Worm (Caenorhabditis elegans) whole organism, L1 larva: ENCODE data around the gene comt-1.

Experiments used
- aha-1 ChIP-seq: fragments of 150-350 bp; optimal IDR thresholded peaks from 2 replicates; lab custom pipeline; 2014; ENCODE audit warnings: missing biosample characterization, missing genetic modification characterization
- blmp-1 ChIP-seq: fragments of 150-350 bp; optimal IDR thresholded peaks from 2 replicates; lab custom pipeline; 2014; ENCODE audit warnings: missing biosample characterization, missing genetic modification characterization
- ceh-63 ChIP-seq: fragments of 200-800 bp; sonication (Bioruptor generic); optimal IDR thresholded peaks from 2 replicates; lab custom pipeline; 2018; ENCODE audit warnings: mild to moderate bottlenecking, missing genetic modification characterization, missing compliant biosample characterization
- ceh-8 ChIP-seq: fragments of 200-800 bp; sonication (Bioruptor generic); optimal IDR thresholded peaks from 2 replicates; lab custom pipeline; 2018; ENCODE audit warnings: mild to moderate bottlenecking, missing genetic modification characterization, moderate library complexity, missing compliant biosample characterization
- ceh-82 ChIP-seq, 3 experiments: fragments of 150-350 bp in 1 of 3; sonication (generic microtip) in 2 of 3; optimal IDR thresholded peaks; 2 replicates each; lab custom pipeline; 2014 to 2017; ENCODE audit warnings: missing biosample characterization in 3 of 3, missing genetic modification characterization in 3 of 3
- ces-1 ChIP-seq: fragments of 150-350 bp; optimal IDR thresholded peaks from 2 replicates; lab custom pipeline; 2014; ENCODE audit warnings: missing biosample characterization, missing genetic modification reagents, missing genetic modification characterization
- dpl-1 ChIP-seq, 3 experiments: fragments of 150-350 bp in 2 of 3; sonication (generic microtip) in 1 of 3; optimal IDR thresholded peaks; 2 replicates each; lab custom pipeline; 2014 to 2017; ENCODE audit warnings: missing biosample characterization in 3 of 3, missing genetic modification characterization in 3 of 3, missing genetic modification reagents in 3 of 3
- dsc-1 ChIP-seq: sonication (generic microtip); optimal IDR thresholded peaks from 2 replicates; lab custom pipeline; 2016; ENCODE audit warnings: mild to moderate bottlenecking, missing genetic modification characterization, missing compliant biosample characterization
- efl-1 ChIP-seq, 4 experiments: fragments of 150-350 bp; optimal IDR thresholded peaks in 3 of 4; peaks in 1 of 4; 1 replicate in 1 of 4; 2 replicates in 3 of 4; lab custom pipeline; 2014; ENCODE audit warnings: missing biosample characterization in 2 of 4, missing genetic modification characterization in 2 of 4, missing genetic modification reagents in 2 of 4
- efl-3 ChIP-seq: fragments of 200-800 bp; sonication (Bioruptor generic); optimal IDR thresholded peaks from 2 replicates; lab custom pipeline; 2018; ENCODE audit warnings: mild to moderate bottlenecking, missing genetic modification characterization, missing compliant biosample characterization
- egl-13 ChIP-seq: sonication (generic microtip); optimal IDR thresholded peaks from 2 replicates; lab custom pipeline; 2016; ENCODE audit warnings: missing genotype, missing genetic modification reagents, missing genetic modification characterization, missing compliant biosample characterization
- elt-2 ChIP-seq: sonication (generic microtip); optimal IDR thresholded peaks from 2 replicates; lab custom pipeline; 2016; ENCODE audit warnings: missing genetic modification characterization, mild to moderate bottlenecking, inconsistent platforms, missing compliant biosample characterization, missing genetic modification reagents
- ets-5 ChIP-seq: fragments of 200-800 bp; sonication (Bioruptor generic); IDR thresholded peaks from 2 replicates; pipeline ENCODE4 v1.3.6; 2022; ENCODE audit warnings: missing genetic modification characterization, missing compliant biosample characterization
- fkh-4 ChIP-seq: sonication (generic microtip); optimal IDR thresholded peaks from 2 replicates; lab custom pipeline; 2016; ENCODE audit warnings: missing compliant biosample characterization, missing genetic modification characterization, borderline replicate concordance
- fkh-8 ChIP-seq: sonication (generic microtip); optimal IDR thresholded peaks from 2 replicates; lab custom pipeline; 2016; ENCODE audit warnings: mild to moderate bottlenecking, missing genetic modification characterization, missing compliant biosample characterization
- hlh-17 ChIP-seq: fragments of 200-800 bp; sonication (Bioruptor generic); optimal IDR thresholded peaks from 2 replicates; lab custom pipeline; 2018; ENCODE audit warnings: missing genetic modification characterization, mild to moderate bottlenecking, missing compliant biosample characterization, moderate library complexity, borderline replicate concordance
- jun-1 ChIP-seq: fragments of 150-350 bp; optimal IDR thresholded peaks from 2 replicates; lab custom pipeline; 2014; ENCODE audit warnings: missing biosample characterization, missing genetic modification reagents, missing genetic modification characterization
- lin-13 ChIP-seq: fragments of 150-350 bp; optimal IDR thresholded peaks from 2 replicates; lab custom pipeline; 2014; ENCODE audit warnings: missing biosample characterization, missing genetic modification reagents, missing genetic modification characterization
- lin-14 ChIP-seq: fragments of 200-800 bp; sonication (Bioruptor generic); optimal IDR thresholded peaks from 2 replicates; lab custom pipeline; 2018; ENCODE audit warnings: mild to moderate bottlenecking, missing genetic modification characterization, moderate library complexity, missing compliant biosample characterization
- lin-15B ChIP-seq: fragments of 150-350 bp; sonication (generic microtip); optimal IDR thresholded peaks from 3 replicates; lab custom pipeline; 2014; ENCODE audit warnings: missing biosample characterization, missing genetic modification characterization
- lin-35 ChIP-seq, 2 experiments: fragments of 150-350 bp; optimal IDR thresholded peaks; 2 replicates each; lab custom pipeline; 2014; ENCODE audit warnings: missing biosample characterization in 2 of 2, missing genetic modification characterization in 2 of 2, missing genetic modification reagents in 2 of 2
- mdl-1 ChIP-seq, 2 experiments: fragments of 150-350 bp; optimal IDR thresholded peaks; 2 replicates each; lab custom pipeline; 2014 to 2017; ENCODE audit warnings: missing biosample characterization in 2 of 2, missing genetic modification characterization in 2 of 2, inconsistent platforms in 1 of 2
- mef-2 ChIP-seq: fragments of 150-350 bp; optimal IDR thresholded peaks from 2 replicates; lab custom pipeline; 2014; ENCODE audit warnings: missing biosample characterization, missing genetic modification characterization
- mep-1 ChIP-seq: fragments of 150-350 bp; optimal IDR thresholded peaks from 2 replicates; lab custom pipeline; 2014; ENCODE audit warnings: missing biosample characterization, missing genetic modification characterization
- nhr-19 ChIP-seq: fragments of 200-800 bp; sonication (Bioruptor generic); conservative IDR thresholded peaks from 2 replicates; pipeline ENCODE4 v1.3.6; 2022; ENCODE audit warnings: missing genetic modification characterization, missing compliant biosample characterization
- nhr-47 ChIP-seq: sonication (generic microtip); optimal IDR thresholded peaks from 2 replicates; lab custom pipeline; 2016; ENCODE audit warnings: mild to moderate bottlenecking, missing genetic modification characterization, moderate library complexity, missing compliant biosample characterization
- nhr-84 ChIP-seq: sonication (generic microtip); optimal IDR thresholded peaks from 2 replicates; lab custom pipeline; 2017; ENCODE audit warnings: missing biosample characterization, missing genetic modification characterization
- pax-3 ChIP-seq: fragments of 200-800 bp; sonication (Bioruptor generic); optimal IDR thresholded peaks from 2 replicates; lab custom pipeline; 2018; ENCODE audit warnings: mild to moderate bottlenecking, missing genetic modification characterization, moderate library complexity, missing compliant biosample characterization
- pqm-1 ChIP-seq: sonication (generic microtip); optimal IDR thresholded peaks from 3 replicates; lab custom pipeline; 2017; ENCODE audit warnings: missing biosample characterization, missing genetic modification characterization
- rnt-1 ChIP-seq: sonication (generic microtip); optimal IDR thresholded peaks from 2 replicates; lab custom pipeline; 2016; ENCODE audit warnings: mild to moderate bottlenecking, missing genetic modification characterization, moderate library complexity, missing compliant biosample characterization
- tbx-2 ChIP-seq: sonication (generic microtip); optimal IDR thresholded peaks from 2 replicates; lab custom pipeline; 2016; ENCODE audit warnings: missing genetic modification characterization, missing compliant biosample characterization
- tlp-1 ChIP-seq: fragments of 150-350 bp; optimal IDR thresholded peaks from 2 replicates; lab custom pipeline; 2014; ENCODE audit warnings: missing biosample characterization, missing genetic modification characterization
- unc-130 ChIP-seq: fragments of 150-350 bp; optimal IDR thresholded peaks from 2 replicates; lab custom pipeline; 2017; ENCODE audit warnings: missing biosample characterization, missing genetic modification characterization, inconsistent platforms
- unc-62 ChIP-seq: fragments of 150-350 bp; optimal IDR thresholded peaks from 2 replicates; lab custom pipeline; 2014; ENCODE audit warnings: missing biosample characterization, missing genetic modification reagents, missing genetic modification characterization
- unc-86 ChIP-seq: sonication (generic microtip); optimal IDR thresholded peaks from 2 replicates; lab custom pipeline; 2016; ENCODE audit warnings: missing genetic modification characterization, missing compliant biosample characterization
- vab-15 ChIP-seq: sonication (generic microtip); optimal IDR thresholded peaks from 2 replicates; lab custom pipeline; 2017; ENCODE audit warnings: missing genotype, mild to moderate bottlenecking, missing genetic modification characterization, missing compliant biosample characterization
- xbp-1 ChIP-seq: sonication (generic microtip); optimal IDR thresholded peaks from 2 replicates; lab custom pipeline; 2016; ENCODE audit warnings: missing genetic modification characterization, missing compliant biosample characterization
- zag-1 ChIP-seq: fragments of 150-350 bp; optimal IDR thresholded peaks from 2 replicates; lab custom pipeline; 2014; ENCODE audit warnings: missing biosample characterization, missing genetic modification characterization

Gene comt-1

DNA sequence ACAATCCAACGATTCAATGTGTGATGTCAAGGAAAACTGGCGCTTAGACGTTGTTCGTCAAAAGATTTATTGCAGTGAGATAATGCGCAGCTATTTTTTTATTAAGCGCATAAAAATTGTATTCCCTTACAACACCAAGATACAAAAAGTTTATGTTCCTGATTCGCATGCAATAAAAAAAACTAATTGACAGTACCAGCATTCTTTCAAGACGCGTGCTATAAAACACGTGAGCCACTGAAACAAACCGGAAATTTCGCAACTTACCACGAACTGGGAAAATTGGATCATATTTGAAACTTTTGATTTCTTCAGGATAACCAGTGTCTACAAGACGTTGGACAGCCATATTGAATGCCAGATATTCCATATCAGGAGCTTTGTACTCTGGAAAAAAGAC is 24.8 kb downstream of the comt-1 start:
- TF ChIP-seq egl-13 = no peak
- no peak for TF ChIP-seq hlh-17 (GFP tag; lab: Kevin White, UChicago)
- TF ChIP-seq vab-15 = no peak
- TF ChIP-seq dpl-1 (GFP tag; optimal IDR thresholded peaks at IDR 0.05; lab: Kevin White, UChicago) = no peak
- no peak for TF ChIP-seq lin-15B (tag; lab: Kevin White, UChicago)
- TF ChIP-seq unc-86 (tag; lab: Kevin White, UChicago) = no peak
- TF ChIP-seq ceh-82 (tag; optimal IDR thresholded peaks at IDR 0.05; lab: Kevin White, UChicago) = no peak
- TF ChIP-seq fkh-4 (tag; lab: Kevin White, UChicago) = no peak
- TF ChIP-seq zag-1 (tag; lab: Kevin White, UChicago) = no peak
- TF ChIP-seq blmp-1 = no peak
- TF ChIP-seq ets-5 (GFP tag; lab: Robert Waterston, UW) = no peak
- no peak for TF ChIP-seq pax-3 (tag; lab: Kevin White, UChicago)

- TF ChIP-seq unc-62 (GFP tag; lab: Kevin White, UChicago) (no peak), unc-130 (tag; lab: Kevin White, UChicago) (no peak), nhr-19 (GFP tag; lab: Robert Waterston, UW) (no peak), unc-86 (tag; lab: Kevin White, UChicago) (no peak), lin-14 (GFP tag; lab: Kevin White, UChicago) (no peak), efl-1 (optimal IDR thresholded peaks at IDR 0.05; lab: Kevin White, UChicago) (no peak), efl-1 (GFP tag; optimal IDR thresholded peaks at IDR 0.05 in 1 of 2; lab: Kevin White, UChicago) (peak in 1 of 2 experiments; percentile 74), nhr-84 (tag; lab: Kevin White, UChicago) (no peak), pqm-1 (tag; lab: Kevin White, UChicago) (peak; percentile 73), elt-2 (peak; percentile 42), tlp-1 (tag; lab: Kevin White, UChicago) (peak; percentile 2), ceh-63 (GFP tag; lab: Kevin White, UChicago) (no peak)
These were observed 25.5 kb downstream of the comt-1 start for ce11 chrX:2836770-2837169.

DNA sequence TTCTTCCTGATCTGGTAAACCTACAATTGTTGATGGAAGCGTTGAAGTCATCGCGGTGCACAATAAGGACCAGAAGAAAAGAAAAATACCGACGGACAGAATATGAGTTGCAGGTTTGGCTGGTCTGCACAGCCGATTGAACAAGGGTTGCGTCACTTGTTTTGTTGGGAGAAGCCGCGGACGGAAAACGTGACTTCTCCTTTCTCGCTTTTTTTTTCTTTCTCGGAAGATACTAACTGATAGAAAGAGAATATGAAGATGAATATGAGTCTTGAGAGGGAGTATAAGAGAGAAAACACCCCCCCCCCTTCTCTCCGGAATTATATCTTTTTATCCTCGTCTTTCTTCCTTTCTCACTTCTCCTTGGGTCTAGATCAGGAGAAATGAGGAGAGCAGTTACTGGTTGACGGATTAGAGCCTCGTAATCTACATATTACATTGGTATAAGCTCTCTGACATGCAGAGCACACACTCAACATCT is 34.5 kb downstream of the comt-1 start, which contains the start of gene ssr-2:
Gene ssr-2 (minus strand): TSS at position 51 of the 481 bp plus-strand sequence.
- no peak for TF ChIP-seq ces-1 (GFP tag; lab: Kevin White, UChicago)
- no peak for TF ChIP-seq mep-1 (tag; lab: Kevin White, UChicago)
- peak; percentile 30 for TF ChIP-seq egl-13
- TF ChIP-seq efl-3 (GFP tag; lab: Kevin White, UChicago) = no peak
- TF ChIP-seq lin-35 (GFP tag; optimal IDR thresholded peaks at IDR 0.05; lab: Kevin White, UChicago) = no peak
- TF ChIP-seq mdl-1 (tag; optimal IDR thresholded peaks at IDR 0.05; lab: Kevin White, UChicago) = no peak
- TF ChIP-seq tbx-2 (tag; lab: Kevin White, UChicago) = no peak
- TF ChIP-seq ceh-8 = no peak
- no peak for TF ChIP-seq vab-15
- no peak for TF ChIP-seq unc-130 (tag; lab: Kevin White, UChicago)
- no peak for TF ChIP-seq rnt-1 (tag; lab: Kevin White, UChicago)
- TF ChIP-seq mef-2 (tag; lab: Kevin White, UChicago) = no peak
- peak; percentile 67 for TF ChIP-seq dsc-1 (tag; lab: Kevin White, UChicago)
- TF ChIP-seq jun-1 (tag; lab: Kevin White, UChicago) = no peak
- TF ChIP-seq fkh-8 (tag; lab: Kevin White, UChicago) = peak; percentile 70
- TF ChIP-seq aha-1 (tag; lab: Kevin White, UChicago) = no peak
- TF ChIP-seq nhr-47 = peak; percentile 29
- TF ChIP-seq xbp-1 = no peak
- TF ChIP-seq lin-14 (GFP tag; lab: Kevin White, UChicago) = peak; percentile 28
- no peak for TF ChIP-seq lin-13
- TF ChIP-seq pax-3 (tag; lab: Kevin White, UChicago) = peak; percentile 55
- no peak for TF ChIP-seq efl-1 (optimal IDR thresholded peaks at IDR 0.05; lab: Kevin White, UChicago)
- TF ChIP-seq efl-1 (GFP tag; optimal IDR thresholded peaks at IDR 0.05 in 1 of 2; lab: Kevin White, UChicago) = peak in 1 of 2 experiments; percentile 51
- TF ChIP-seq, all 84 proteins: peak for 7
